Fruit fly (Drosophila melanogaster) whole organism, prepupa: ENCODE measurements around the gene CG10337.

Source experiments
- Blimp-1 ChIP-seq: fragments of 200-800 bp; sonication (Bioruptor generic); optimal IDR thresholded peaks from 3 replicates; lab custom pipeline; 2017; ENCODE audit warnings: missing biosample characterization, missing genetic modification characterization, mild to moderate bottlenecking, moderate library complexity, missing genetic modification reagents
- CG10669 ChIP-seq: fragments of 200-800 bp; sonication (Bioruptor generic); optimal IDR thresholded peaks from 3 replicates; lab custom pipeline; 2018; ENCODE audit warnings: missing biosample characterization, mild to moderate bottlenecking, missing genetic modification characterization, moderate library complexity
- CG11294 ChIP-seq: fragments of 200-800 bp; sonication (Bioruptor generic); IDR thresholded peaks from 2 replicates; pipeline ENCODE4 v1.3.6; 2022; ENCODE audit warnings: missing biosample characterization, missing genetic modification characterization
- CG11902 ChIP-seq: fragments of 200-800 bp; sonication (Bioruptor generic); optimal IDR thresholded peaks from 3 replicates; lab custom pipeline; 2016; ENCODE audit warnings: missing biosample characterization, missing genetic modification characterization
- CG1621 ChIP-seq: fragments of 200-800 bp; sonication (Bioruptor generic); optimal IDR thresholded peaks from 3 replicates; lab custom pipeline; 2018; ENCODE audit warnings: missing biosample characterization, mild to moderate bottlenecking, missing genetic modification characterization
- CG31627 ChIP-seq: fragments of 200-800 bp; sonication (Bioruptor generic); optimal IDR thresholded peaks from 3 replicates; lab custom pipeline; 2016; ENCODE audit warnings: missing biosample characterization, missing genetic modification characterization
- CG32006 ChIP-seq: fragments of 200-800 bp; sonication (Bioruptor generic); optimal IDR thresholded peaks from 3 replicates; lab custom pipeline; 2017; ENCODE audit warnings: missing biosample characterization, mild to moderate bottlenecking, missing genetic modification characterization
- CG34406 ChIP-seq: fragments of 200-800 bp; sonication (Bioruptor generic); optimal IDR thresholded peaks from 3 replicates; lab custom pipeline; 2016; ENCODE audit warnings: missing biosample characterization, missing genetic modification characterization
- CG6276 ChIP-seq: fragments of 200-800 bp; sonication (Bioruptor generic); optimal IDR thresholded peaks from 2 replicates; lab custom pipeline; 2017; ENCODE audit warnings: missing biosample characterization, mild to moderate bottlenecking, missing genetic modification characterization
- CG6808 ChIP-seq: fragments of 200-800 bp; sonication (Bioruptor generic); optimal IDR thresholded peaks from 3 replicates; lab custom pipeline; 2017; ENCODE audit warnings: missing biosample characterization, missing genetic modification characterization, mild to moderate bottlenecking, moderate library complexity, missing genetic modification reagents
- CG6854 ChIP-seq: fragments of 200-800 bp; sonication (Bioruptor generic); optimal IDR thresholded peaks from 2 replicates; lab custom pipeline; 2017; ENCODE audit warnings: missing biosample characterization, mild to moderate bottlenecking, missing genetic modification characterization
- CG8119 ChIP-seq: fragments of 200-800 bp; sonication (Bioruptor generic); IDR thresholded peaks from 3 replicates; pipeline ENCODE4 v1.3.6; 2022; ENCODE audit warnings: missing biosample characterization, missing genetic modification characterization
- CG8632 ChIP-seq: fragments of 200-800 bp; sonication (Bioruptor generic); optimal IDR thresholded peaks from 3 replicates; lab custom pipeline; 2016; ENCODE audit warnings: missing biosample characterization, missing genetic modification characterization
- CG9139 ChIP-seq: fragments of 200-800 bp; sonication (Bioruptor generic); optimal IDR thresholded peaks from 3 replicates; lab custom pipeline; 2017; ENCODE audit warnings: missing biosample characterization, mild to moderate bottlenecking, missing genetic modification characterization
- Eip75B ChIP-seq: fragments of 200-800 bp; sonication (Bioruptor generic); optimal IDR thresholded peaks from 3 replicates; lab custom pipeline; 2016; ENCODE audit warnings: missing biosample characterization, missing genetic modification characterization
- Ets21C ChIP-seq: fragments of 200-800 bp; sonication (Bioruptor generic); optimal IDR thresholded peaks from 3 replicates; lab custom pipeline; 2016; ENCODE audit warnings: missing biosample characterization, missing genetic modification characterization
- Ets96B ChIP-seq: fragments of 200-800 bp; optimal IDR thresholded peaks from 2 replicates; lab custom pipeline; 2019; ENCODE audit warnings: missing biosample characterization, mild to moderate bottlenecking, missing genetic modification characterization, moderate library complexity
- Gug ChIP-seq: fragments of 200-800 bp; sonication (Bioruptor generic); IDR thresholded peaks from 2 replicates; pipeline ENCODE4 v1.3.6; 2022; ENCODE audit warnings: missing biosample characterization, missing genetic modification characterization
- Hr38 ChIP-seq: sonication (Bioruptor generic); optimal IDR thresholded peaks from 2 replicates; lab custom pipeline; 2016; ENCODE audit warnings: missing biosample characterization, missing genetic modification characterization
- Hr39 ChIP-seq: fragments of 200-800 bp; sonication (Bioruptor generic); optimal IDR thresholded peaks from 2 replicates; lab custom pipeline; 2016; ENCODE audit warnings: missing biosample characterization, missing genetic modification characterization
- Met ChIP-seq: fragments of 200-800 bp; sonication (Bioruptor generic); optimal IDR thresholded peaks from 3 replicates; lab custom pipeline; 2016; ENCODE audit warnings: missing biosample characterization, missing genetic modification characterization
- OdsH ChIP-seq: fragments of 200-800 bp; sonication (Bioruptor generic); optimal IDR thresholded peaks from 3 replicates; lab custom pipeline; 2016; ENCODE audit warnings: missing biosample characterization, missing genetic modification characterization
- Sox102F ChIP-seq: fragments of 200-800 bp; sonication (Bioruptor generic); optimal IDR thresholded peaks from 2 replicates; lab custom pipeline; 2016; ENCODE audit warnings: missing biosample characterization, mild to moderate bottlenecking, missing genetic modification characterization
- Sox14 ChIP-seq: fragments of 200-800 bp; sonication (Bioruptor generic); optimal IDR thresholded peaks from 3 replicates; lab custom pipeline; 2016; ENCODE audit warnings: missing biosample characterization, missing genetic modification characterization
- cyc ChIP-seq: fragments of 200-800 bp; sonication (Bioruptor generic); optimal IDR thresholded peaks from 3 replicates; lab custom pipeline; 2016; ENCODE audit warnings: missing biosample characterization, missing genetic modification characterization
- dsx ChIP-seq: fragments of 200-800 bp; optimal IDR thresholded peaks from 3 replicates; lab custom pipeline; 2019; ENCODE audit warnings: missing biosample characterization, mild to moderate bottlenecking, missing genetic modification characterization, moderate library complexity; ENCODE audit not compliant: poor library complexity, severe bottlenecking
- fkh ChIP-seq: fragments of 200-800 bp; sonication (Bioruptor generic); optimal IDR thresholded peaks from 3 replicates; lab custom pipeline; 2017; ENCODE audit warnings: missing biosample characterization, mild to moderate bottlenecking, missing genetic modification characterization, moderate library complexity
- net ChIP-seq: fragments of 200-800 bp; sonication (Bioruptor generic); optimal IDR thresholded peaks from 3 replicates; lab custom pipeline; 2016; ENCODE audit warnings: missing biosample characterization, missing genetic modification characterization
- spab ChIP-seq: fragments of 200-800 bp; sonication (Bioruptor generic); optimal IDR thresholded peaks from 2 replicates; lab custom pipeline; 2017; ENCODE audit warnings: missing biosample characterization, mild to moderate bottlenecking, missing genetic modification characterization, missing genetic modification reagents
- ss ChIP-seq, 2 experiments: fragments of 200-800 bp; sonication (Bioruptor generic); optimal IDR thresholded peaks; 2 replicates in 1 of 2; 3 replicates in 1 of 2; lab custom pipeline; 2017 to 2018; ENCODE audit warnings: mild to moderate bottlenecking in 2 of 2, missing biosample characterization in 2 of 2, missing genetic modification characterization in 2 of 2, moderate library complexity in 1 of 2

The CG10337 gene

dm6 chr2L:19546869-19547710 lies at the start of gene CG10337 (continued):
- peak; percentile 8 for TF ChIP-seq Ets96B (tag; lab: Kevin White, UChicago)
- TF ChIP-seq cyc, result no peak
- no peak for TF ChIP-seq Blimp-1 (GFP tag; lab: Kevin White, UChicago)
- no peak for TF ChIP-seq Hr38
- TF ChIP-seq CG10669 (GFP tag; lab: Kevin White, UChicago), result no peak
- no peak for TF ChIP-seq CG6808 (GFP tag; lab: Kevin White, UChicago)
- TF ChIP-seq dsx (GFP tag; lab: Kevin White, UChicago), result peak; percentile 19
- TF ChIP-seq ss (GFP tag; optimal IDR thresholded peaks at IDR 0.05; lab: Kevin White, UChicago), result peak; percentile 13 to 15
- TF ChIP-seq, all 60 proteins: peak for 26

- TF ChIP-seq CG1621 (no peak), Ets21C (no peak), Hr39 (GFP tag; lab: Kevin White, UChicago) (no peak), CG8119 (no peak), Hr38 (no peak), CG31627 (no peak), Gug (GFP tag; lab: Robert Waterston, UW) (no peak), OdsH (GFP tag; lab: Kevin White, UChicago) (no peak)
These were observed 47.3 kb upstream of the CG10337 start for dm6 chr2L:19594102-19594501.

- TF ChIP-seq spab (GFP tag; lab: Kevin White, UChicago) (no peak), CG6854 (GFP tag; lab: Kevin White, UChicago) (no peak), fkh (no peak), CG9139 (GFP tag; lab: Kevin White, UChicago) (no peak), Met (GFP tag; lab: Kevin White, UChicago) (no peak), Ets21C (no peak), CG34406 (GFP tag; lab: Kevin White, UChicago) (no peak), Sox14 (GFP tag; lab: Kevin White, UChicago) (no peak), Eip75B (GFP tag; lab: Kevin White, UChicago) (no peak), CG11902 (GFP tag; lab: Kevin White, UChicago) (no peak), CG8632 (no peak), CG6808 (GFP tag; lab: Kevin White, UChicago) (no peak), net (no peak), CG11294 (GFP tag; lab: Robert Waterston, UW) (no peak), CG6276 (GFP tag; lab: Kevin White, UChicago) (no peak)
- TF ChIP-seq, all 60 proteins: peak for 0
These were observed 43.9 kb upstream of the CG10337 start for dm6 chr2L:19590629-19591028.

- TF ChIP-seq CG6854 (GFP tag; lab: Kevin White, UChicago) (no peak), Sox102F (GFP tag; lab: Kevin White, UChicago) (no peak)
These were observed 42.2 kb upstream of the CG10337 start for dm6 chr2L:19588924-19589323.

dm6 chr2L:19587334-19587659 lies 40.5 kb upstream of the CG10337 start:
- TF ChIP-seq dsx (GFP tag; lab: Kevin White, UChicago) (no peak), CG32006 (GFP tag; lab: Kevin White, UChicago) (peak; percentile 29)
